Fruit fly (Drosophila melanogaster): ENCODE data around the gene CG6013.

Gene CG6013

dm6 chr3R:18983614-18984185, 47.6 kb upstream of the CG6013 start, which contains the start of the genes snRNP-U1-C and gukh (continued):
- TF ChIP-seq pzg (GFP tag; optimal IDR thresholded peaks at IDR 0.05) (peak; percentile 98), Sox100B (GFP tag; optimal IDR thresholded peaks at IDR 0.05) (peak; percentile 52), gro (GFP tag; optimal IDR thresholded peaks at IDR 0.05) (peak; percentile 71), aop (GFP tag; IDR thresholded peaks at IDR 0.05) (peak; percentile 58), sqz (GFP tag; optimal IDR thresholded peaks at IDR 0.05) (peak; percentile 45), ap (GFP tag; IDR thresholded peaks at IDR 0.05) (peak; percentile 81), CG16815 (GFP tag; optimal IDR thresholded peaks at IDR 0.05) (peak; percentile 66), CG11085 (GFP tag; IDR thresholded peaks at IDR 0.05) (peak; percentile 84), HmgD (GFP tag; optimal IDR thresholded peaks at IDR 0.05) (peak; percentile 65), CG12104 (GFP tag; optimal IDR thresholded peaks at IDR 0.05) (peak; percentile 9), Dip3 (GFP tag; optimal IDR thresholded peaks at IDR 0.05) (peak; percentile 43), zen2 (GFP tag; IDR thresholded peaks at IDR 0.05; ENCODE audit: partially characterized antibody) (peak; percentile 45; the same call in 1 of the 3 replicates), gem (tag; optimal IDR thresholded peaks at IDR 0.05) (peak; percentile 92), CG9797 (GFP tag; optimal IDR thresholded peaks at IDR 0.05) (peak; percentile 99), CG30020 (tag; optimal IDR thresholded peaks at IDR 0.05) (peak; percentile 66), CG5180 (GFP tag; optimal IDR thresholded peaks at IDR 0.05) (peak; percentile 23), sens (GFP tag) (peak; percentile 58), Sry-β (GFP tag; optimal IDR thresholded peaks at IDR 0.05) (peak; percentile 27), CG17802 (tag; optimal IDR thresholded peaks at IDR 0.05) (peak; percentile 78), CG2120 (GFP tag; optimal IDR thresholded peaks at IDR 0.05) (peak; percentile 84), CG10654 (GFP tag; optimal IDR thresholded peaks at IDR 0.05) (peak; percentile 69), CG17912 (GFP tag; optimal IDR thresholded peaks at IDR 0.05) (peak; percentile 28), B-H1 (GFP tag; IDR thresholded peaks at IDR 0.05) (peak; percentile 54; the same call in 1 of the 3 replicates), CG6813 (GFP tag; optimal IDR thresholded peaks at IDR 0.05) (peak; percentile 8), Hmx (GFP tag; optimal IDR thresholded peaks at IDR 0.05) (no peak), kay (GFP tag; optimal IDR thresholded peaks at IDR 0.05) (peak; percentile 47), tll (GFP tag; optimal IDR thresholded peaks at IDR 0.05) (peak in 1 of 2 experiments; percentile 22), Mad (GFP tag; optimal IDR thresholded peaks at IDR 0.05) (peak; percentile 43), pho (GFP tag; optimal IDR thresholded peaks at IDR 0.05) (peak; percentile 32), Oli (tag; optimal IDR thresholded peaks at IDR 0.05) (peak; percentile 77), CG17568 (GFP tag; optimal IDR thresholded peaks at IDR 0.05) (peak; percentile 64), CG8478 (optimal IDR thresholded peaks at IDR 0.05) (no peak), CG17829 (tag; optimal IDR thresholded peaks at IDR 0.05) (peak; percentile 92), zen (tag; optimal IDR thresholded peaks at IDR 0.05) (peak; percentile 67), CG9609 (GFP tag; optimal IDR thresholded peaks at IDR 0.05) (peak; percentile 19), CG9932 (GFP tag; IDR thresholded peaks at IDR 0.05) (peak; percentile 94), Awh (GFP tag; IDR thresholded peaks at IDR 0.05) (peak; percentile 78), gsb-n (tag; optimal IDR thresholded peaks at IDR 0.05) (peak; percentile 70), pan (optimal IDR thresholded peaks at IDR 0.05) (no peak), pan (GFP tag; optimal IDR thresholded peaks at IDR 0.05 in 1 of 2, IDR thresholded peaks at IDR 0.05 in 1 of 2) (peak in 1 of 2 experiments; percentile 86), Myb (GFP tag; optimal IDR thresholded peaks at IDR 0.05) (peak; percentile 70), CG10462 (GFP tag; optimal IDR thresholded peaks at IDR 0.05) (peak; percentile 26), CG31441 (GFP tag; IDR thresholded peaks at IDR 0.05) (peak; percentile 86), Adf1 (GFP tag; IDR thresholded peaks at IDR 0.05) (peak; percentile 84), CG6854 (GFP tag; optimal IDR thresholded peaks at IDR 0.05) (peak; percentile 18), CG3163 (GFP tag; optimal IDR thresholded peaks at IDR 0.05) (no peak), CG10959 (GFP tag; IDR thresholded peaks at IDR 0.05) (peak; percentile 56; the same call in 1 of the 2 replicates), NC2α (GFP tag; optimal IDR thresholded peaks at IDR 0.05) (no peak), CG9215 (GFP tag; IDR thresholded peaks at IDR 0.05) (peak; percentile 71), ems (GFP tag; optimal IDR thresholded peaks at IDR 0.05) (peak; percentile 26), slou (GFP tag; optimal IDR thresholded peaks at IDR 0.05) (peak; percentile 9)

Data from whole organism, embryonic.